Worm (Caenorhabditis elegans): ENCODE measurements around the gene F14F9.8.

- TF ChIP-seq nhr-11 (tag; optimal IDR thresholded peaks at IDR 0.05), result no peak
- no peak for TF ChIP-seq mec-3 (tag; optimal IDR thresholded peaks at IDR 0.05; ENCODE audit: borderline replicate concordance)
- no peak for TF ChIP-seq ceh-18 (tag; optimal IDR thresholded peaks at IDR 0.05)
- TF ChIP-seq ceh-19 (GFP tag; optimal IDR thresholded peaks at IDR 0.05), result no peak
- TF ChIP-seq ama-1 (optimal IDR thresholded peaks at IDR 0.05), result no peak
- no peak for TF ChIP-seq pqm-1 (tag; optimal IDR thresholded peaks at IDR 0.05)
- TF ChIP-seq hlh-8 (tag; optimal IDR thresholded peaks at IDR 0.05), result no peak
- no peak for TF ChIP-seq ceh-9 (tag; optimal IDR thresholded peaks at IDR 0.05)
- TF ChIP-seq tbx-2 (tag; optimal IDR thresholded peaks at IDR 0.05), result no peak
- TF ChIP-seq zip-5 (tag; optimal IDR thresholded peaks at IDR 0.05), result no peak
Observed at ce11 chrV:5161792-5162191, 31.7 kb downstream of the F14F9.8 start, which contains the start of gene abu-6.
